Fruit fly (Drosophila melanogaster): ENCODE measurements around the gene CG7872.

CG7872 gene

dm6 chrX:15549055-15549454 lies 28.9 kb upstream of the CG7872 start (continued):
- TF ChIP-seq bcd (GFP tag; optimal IDR thresholded peaks at IDR 0.05) (peak; percentile 78), CG12744 (GFP tag; optimal IDR thresholded peaks at IDR 0.05) (peak; percentile 65), ERR (GFP tag; optimal IDR thresholded peaks at IDR 0.05) (peak; percentile 6), dm (GFP tag; optimal IDR thresholded peaks at IDR 0.05) (peak; percentile 42), CG3163 (GFP tag; optimal IDR thresholded peaks at IDR 0.05) (peak; percentile 38), Sin3A (optimal IDR thresholded peaks at IDR 0.05) (no peak), CG9797 (GFP tag; optimal IDR thresholded peaks at IDR 0.05) (no peak), Aef1 (GFP tag; IDR thresholded peaks at IDR 0.05) (peak; percentile 76), B-H2 (GFP tag; optimal IDR thresholded peaks at IDR 0.05) (no peak), peb (GFP tag; IDR thresholded peaks at IDR 0.05) (peak; percentile 32; the same call in 1 of the 2 replicates), Adf1 (GFP tag; IDR thresholded peaks at IDR 0.05) (peak; percentile 41; the same call in 1 of the 2 replicates), CG3995 (GFP tag; optimal IDR thresholded peaks at IDR 0.05) (no peak), CG8290 (GFP tag; optimal IDR thresholded peaks at IDR 0.05) (no peak), CG8290 (tag; optimal IDR thresholded peaks at IDR 0.05) (no peak), CG31365 (tag; optimal IDR thresholded peaks at IDR 0.05) (no peak), lola (GFP tag; optimal IDR thresholded peaks at IDR 0.05) (peak in 1 of 3 experiments; percentile 44), CG7786 (GFP tag; optimal IDR thresholded peaks at IDR 0.05) (peak; percentile 71), CG16863 (GFP tag; optimal IDR thresholded peaks at IDR 0.05) (peak; percentile 59), CG14860 (GFP tag; IDR thresholded peaks at IDR 0.05; ENCODE audit: partially characterized antibody) (no peak), CG9817 (tag; optimal IDR thresholded peaks at IDR 0.05) (peak; percentile 79), slou (GFP tag; optimal IDR thresholded peaks at IDR 0.05) (peak; percentile 16), CG14710 (tag; optimal IDR thresholded peaks at IDR 0.05) (peak; percentile 50), CG13775 (GFP tag; optimal IDR thresholded peaks at IDR 0.05) (peak; percentile 69), trem (tag; optimal IDR thresholded peaks at IDR 0.05) (peak; percentile 34), fd96Cb (tag; optimal IDR thresholded peaks at IDR 0.05) (peak; percentile 80), Dref (GFP tag; IDR thresholded peaks at IDR 0.05) (no peak), MTF-1 (GFP tag; optimal IDR thresholded peaks at IDR 0.05; ENCODE audit: borderline replicate concordance) (no peak), CG11093 (GFP tag; IDR thresholded peaks at IDR 0.05) (peak; percentile 70; the same call in 2 of the 3 replicates), dan (GFP tag; IDR thresholded peaks at IDR 0.05) (no peak), Lhr (GFP tag; optimal IDR thresholded peaks at IDR 0.05) (peak; percentile 23), CG12659 (GFP tag; optimal IDR thresholded peaks at IDR 0.05) (peak; percentile 78), zf30C (GFP tag; optimal IDR thresholded peaks at IDR 0.05) (peak; percentile 18), pita (GFP tag; optimal IDR thresholded peaks at IDR 0.05) (no peak), CG12219 (GFP tag; optimal IDR thresholded peaks at IDR 0.05) (peak; percentile 61), CG14965 (GFP tag; optimal IDR thresholded peaks at IDR 0.05; ENCODE audit: borderline replicate concordance) (no peak), gcm2 (GFP tag; optimal IDR thresholded peaks at IDR 0.05) (peak; percentile 50), CG4617 (GFP tag; optimal IDR thresholded peaks at IDR 0.05; ENCODE audit: borderline replicate concordance) (no peak), tgo (GFP tag; IDR thresholded peaks at IDR 0.05) (peak; percentile 77; the same call in 2 of the 3 replicates), Eip74EF (GFP tag; optimal IDR thresholded peaks at IDR 0.05) (peak in 1 of 2 experiments; percentile 74)

- TF ChIP-seq row (GFP tag; IDR thresholded peaks at IDR 0.05) (peak; percentile 28; the same call in 1 of the 3 replicates), D19A (tag; optimal IDR thresholded peaks at IDR 0.05) (peak; percentile 50), p53 (GFP tag; optimal IDR thresholded peaks at IDR 0.05) (no peak), CG9727 (GFP tag; optimal IDR thresholded peaks at IDR 0.05) (peak; percentile 11), gem (tag; optimal IDR thresholded peaks at IDR 0.05) (peak; percentile 23), dmrt11E (tag; optimal IDR thresholded peaks at IDR 0.05) (peak; percentile 20), CG10979 (tag; optimal IDR thresholded peaks at IDR 0.05) (peak; percentile 38), vnd (GFP tag; IDR thresholded peaks at IDR 0.05; ENCODE audit: partially characterized antibody) (no peak), Gug (GFP tag; IDR thresholded peaks at IDR 0.05) (no peak), CG18262 (tag; optimal IDR thresholded peaks at IDR 0.05) (peak; percentile 33), Hand (GFP tag; optimal IDR thresholded peaks at IDR 0.05) (no peak), CG2712 (tag; optimal IDR thresholded peaks at IDR 0.05) (peak; percentile 13), lola (GFP tag; optimal IDR thresholded peaks at IDR 0.05) (peak in 1 of 3 experiments; percentile 31), CG4707 (GFP tag; optimal IDR thresholded peaks at IDR 0.05) (peak; percentile 56)
Measured at dm6 chrX:15552472-15552888, 25.5 kb upstream of the CG7872 start.

Data from whole organism, embryonic.